Worm (Caenorhabditis elegans) whole organism, young adult: ENCODE results near the gene C28H8.2.
A peak's percentile ranks its signal among the peaks of the same experiment; 100 is the strongest.

Source experiments
- B0336.3 ChIP-seq: fragments of 200-800 bp; sonication (Bioruptor generic); IDR thresholded peaks from 2 replicates; pipeline ENCODE4 v1.3.6; 2022; ENCODE audit warnings: missing genetic modification characterization, missing compliant biosample characterization
- F10E7.11 ChIP-seq: sonication (generic microtip); optimal IDR thresholded peaks from 2 replicates; lab custom pipeline; 2017; ENCODE audit warnings: mild to moderate bottlenecking, missing genetic modification characterization, moderate library complexity, missing compliant biosample characterization
- F22D6.2 ChIP-seq: sonication (generic microtip); optimal IDR thresholded peaks from 2 replicates; lab custom pipeline; 2016; ENCODE audit warnings: mild to moderate bottlenecking, missing genetic modification characterization, missing compliant biosample characterization
- F37B4.10 ChIP-seq: fragments of 200-800 bp; sonication (Bioruptor generic); IDR thresholded peaks from 2 replicates; pipeline ENCODE4 v1.3.6; 2022; ENCODE audit warnings: missing genetic modification characterization, missing compliant biosample characterization
- F55B11.4 ChIP-seq: sonication (generic microtip); optimal IDR thresholded peaks from 2 replicates; lab custom pipeline; 2016; ENCODE audit warnings: missing compliant biosample characterization, missing genetic modification characterization, borderline replicate concordance; ENCODE audit not compliant: insufficient read depth
- K12H6.12 ChIP-seq: fragments of 200-800 bp; sonication (Bioruptor generic); optimal IDR thresholded peaks from 2 replicates; lab custom pipeline; 2018; ENCODE audit warnings: mild to moderate bottlenecking, missing genetic modification characterization, missing compliant biosample characterization
- Y53F4B.3 ChIP-seq: fragments of 200-800 bp; sonication (Bioruptor generic); IDR thresholded peaks from 2 replicates; pipeline ENCODE4 v1.3.6; 2022; ENCODE audit warnings: missing genetic modification reagents, missing genetic modification characterization, missing compliant biosample characterization
- Y53G8AR.9 ChIP-seq: fragments of 200-800 bp; sonication (Bioruptor generic); conservative IDR thresholded peaks from 2 replicates; pipeline ENCODE4 v1.3.6; 2022; ENCODE audit warnings: missing genetic modification reagents, missing genetic modification characterization, missing compliant biosample characterization
- aptf-3 ChIP-seq: fragments of 200-800 bp; sonication (Bioruptor generic); IDR thresholded peaks from 2 replicates; pipeline ENCODE4 v1.3.6; 2022; ENCODE audit warnings: missing genetic modification characterization, missing compliant biosample characterization
- atf-7 ChIP-seq: sonication (generic microtip); optimal IDR thresholded peaks from 2 replicates; lab custom pipeline; 2017; ENCODE audit warnings: mild to moderate bottlenecking, missing genetic modification characterization, missing compliant biosample characterization
- athp-1 ChIP-seq: sonication (generic microtip); optimal IDR thresholded peaks from 2 replicates; lab custom pipeline; 2017; ENCODE audit warnings: mild to moderate bottlenecking, missing genetic modification characterization, missing compliant biosample characterization
- attf-5 ChIP-seq: fragments of 200-800 bp; sonication (Bioruptor generic); optimal IDR thresholded peaks from 2 replicates; lab custom pipeline; 2018; ENCODE audit warnings: mild to moderate bottlenecking, missing genetic modification characterization, missing compliant biosample characterization
- ccch-3 ChIP-seq: fragments of 200-800 bp; sonication (Bioruptor generic); optimal IDR thresholded peaks from 2 replicates; lab custom pipeline; 2018; ENCODE audit warnings: mild to moderate bottlenecking, missing genetic modification characterization, missing compliant biosample characterization
- ceh-100 ChIP-seq: fragments of 200-800 bp; sonication (Bioruptor generic); IDR thresholded peaks from 2 replicates; pipeline ENCODE4 v1.3.6; 2022; ENCODE audit warnings: missing genetic modification reagents, missing genetic modification characterization, missing compliant biosample characterization
- ceh-40 ChIP-seq: fragments of 200-800 bp; sonication (Bioruptor generic); IDR thresholded peaks from 2 replicates; pipeline ENCODE4 v1.3.6; 2022; ENCODE audit warnings: missing genetic modification characterization, missing compliant biosample characterization
- ceh-91 ChIP-seq: fragments of 200-800 bp; sonication (Bioruptor generic); IDR thresholded peaks from 2 replicates; pipeline ENCODE4 v1.3.6; 2022; ENCODE audit warnings: missing genetic modification reagents, missing genetic modification characterization, missing compliant biosample characterization
- die-1 ChIP-seq: sonication (generic microtip); optimal IDR thresholded peaks from 2 replicates; lab custom pipeline; 2016; ENCODE audit warnings: missing genotype, mild to moderate bottlenecking, missing genetic modification characterization, missing compliant biosample characterization
- egl-18 ChIP-seq: fragments of 200-800 bp; sonication (Bioruptor generic); IDR thresholded peaks from 2 replicates; pipeline ENCODE4 v1.3.6; 2022; ENCODE audit warnings: missing genetic modification reagents, missing genetic modification characterization, missing compliant biosample characterization
- egl-44 ChIP-seq: fragments of 200-800 bp; sonication (Bioruptor generic); IDR thresholded peaks from 2 replicates; pipeline ENCODE4 v1.3.6; 2022; ENCODE audit warnings: missing genetic modification reagents, missing genetic modification characterization, missing compliant biosample characterization
- egrh-3 ChIP-seq: fragments of 200-800 bp; sonication (Bioruptor generic); IDR thresholded peaks from 2 replicates; pipeline ENCODE4 v1.3.6; 2022; ENCODE audit warnings: missing genetic modification reagents, missing genetic modification characterization, missing compliant biosample characterization
- fkh-3 ChIP-seq: sonication (generic microtip); optimal IDR thresholded peaks from 2 replicates; lab custom pipeline; 2016; ENCODE audit warnings: mild to moderate bottlenecking, missing genetic modification characterization, missing compliant biosample characterization
- gei-17 ChIP-seq: fragments of 200-800 bp; sonication (Bioruptor generic); optimal IDR thresholded peaks from 2 replicates; lab custom pipeline; 2018; ENCODE audit warnings: mild to moderate bottlenecking, missing genetic modification characterization, missing compliant biosample characterization
- him-1 ChIP-seq: sonication (generic microtip); optimal IDR thresholded peaks from 2 replicates; lab custom pipeline; 2016; ENCODE audit warnings: missing genotype, missing genetic modification reagents, missing genetic modification characterization, missing compliant biosample characterization
- hmg-1.2 ChIP-seq: fragments of 200-800 bp; sonication (Bioruptor generic); IDR thresholded peaks from 2 replicates; pipeline ENCODE4 v1.3.6; 2022; ENCODE audit warnings: missing genetic modification reagents, missing genetic modification characterization, missing compliant biosample characterization
- hsf-1 ChIP-seq: fragments of 200-800 bp; sonication (Bioruptor generic); IDR thresholded peaks from 2 replicates; pipeline ENCODE4 v1.3.6; 2022; ENCODE audit warnings: missing genetic modification reagents, missing genetic modification characterization, missing compliant biosample characterization
- lin-26 ChIP-seq: fragments of 200-800 bp; sonication (Bioruptor generic); IDR thresholded peaks from 2 replicates; pipeline ENCODE4 v1.3.6; 2022; ENCODE audit warnings: missing genetic modification reagents, missing genetic modification characterization, missing compliant biosample characterization
- lin-40 ChIP-seq: sonication (generic microtip); optimal IDR thresholded peaks from 2 replicates; lab custom pipeline; 2016; ENCODE audit warnings: missing genetic modification characterization, mild to moderate bottlenecking, missing compliant biosample characterization, missing genotype, missing genetic modification reagents
- lin-54 ChIP-seq: fragments of 200-800 bp; sonication (Bioruptor generic); optimal IDR thresholded peaks from 2 replicates; lab custom pipeline; 2018; ENCODE audit warnings: mild to moderate bottlenecking, missing genetic modification characterization, missing compliant biosample characterization
- mcd-1 ChIP-seq: fragments of 200-800 bp; sonication (Bioruptor generic); IDR thresholded peaks from 2 replicates; pipeline ENCODE4 v1.3.6; 2022; ENCODE audit warnings: missing genetic modification reagents, missing genetic modification characterization, missing compliant biosample characterization
- mel-28 ChIP-seq: sonication (generic microtip); optimal IDR thresholded peaks from 2 replicates; lab custom pipeline; 2016; ENCODE audit warnings: borderline replicate concordance, mild to moderate bottlenecking, missing genetic modification characterization, missing compliant biosample characterization
- mes-4 ChIP-seq: sonication (generic microtip); optimal IDR thresholded peaks from 2 replicates; lab custom pipeline; 2016; ENCODE audit warnings: missing genotype, missing genetic modification characterization, missing compliant biosample characterization
- mxl-1 ChIP-seq: sonication (generic microtip); optimal IDR thresholded peaks from 2 replicates; lab custom pipeline; 2016; ENCODE audit warnings: missing genetic modification characterization, missing compliant biosample characterization
- nfya-1 ChIP-seq: sonication (generic microtip); optimal IDR thresholded peaks from 2 replicates; lab custom pipeline; 2017; ENCODE audit warnings: antibody characterized with exemption, missing compliant biosample characterization, missing genetic modification characterization, borderline replicate concordance; ENCODE audit not compliant: insufficient read depth
- nfyb-1 ChIP-seq: fragments of 200-800 bp; sonication (Bioruptor generic); IDR thresholded peaks from 2 replicates; pipeline ENCODE4 v1.3.6; 2022; ENCODE audit warnings: missing genetic modification reagents, missing genetic modification characterization, missing compliant biosample characterization
- nhr-179 ChIP-seq: sonication (generic microtip); optimal IDR thresholded peaks from 2 replicates; lab custom pipeline; 2016; ENCODE audit warnings: mild to moderate bottlenecking, missing genetic modification characterization, missing compliant biosample characterization
- nhr-27 ChIP-seq: fragments of 200-800 bp; sonication (Bioruptor generic); optimal IDR thresholded peaks from 2 replicates; lab custom pipeline; 2018; ENCODE audit warnings: mild to moderate bottlenecking, missing genetic modification characterization, moderate library complexity, missing compliant biosample characterization
- pbrm-1 ChIP-seq: fragments of 200-800 bp; sonication (Bioruptor generic); IDR thresholded peaks from 2 replicates; pipeline ENCODE4 v1.3.6; 2022; ENCODE audit warnings: missing genetic modification reagents, missing genetic modification characterization, missing compliant biosample characterization
- repo-1 ChIP-seq: sonication (generic microtip); optimal IDR thresholded peaks from 2 replicates; lab custom pipeline; 2017; ENCODE audit warnings: mild to moderate bottlenecking, missing genetic modification characterization, missing compliant biosample characterization
- rpc-1 ChIP-seq, 2 experiments: fragments of 150-350 bp in 1 of 2; sonication (generic microtip) in 1 of 2; optimal IDR thresholded peaks; 2 replicates each; lab custom pipeline; 2014 to 2018; ENCODE audit warnings: missing biosample characterization in 1 of 2, missing genetic modification characterization in 1 of 2, missing genetic modification reagents in 1 of 2, missing genotype in 1 of 2
- sdz-38 ChIP-seq: sonication (generic microtip); optimal IDR thresholded peaks from 2 replicates; lab custom pipeline; 2016; ENCODE audit warnings: missing genotype, missing genetic modification characterization, missing compliant biosample characterization
- sea-2 ChIP-seq: fragments of 200-800 bp; sonication (Bioruptor generic); IDR thresholded peaks from 2 replicates; pipeline ENCODE4 v1.3.6; 2022; ENCODE audit warnings: missing genetic modification characterization, missing compliant biosample characterization
- snpc-3.4 ChIP-seq: sonication (generic microtip); optimal IDR thresholded peaks from 2 replicates; lab custom pipeline; 2017; ENCODE audit warnings: missing genetic modification characterization, mild to moderate bottlenecking, missing compliant biosample characterization, antibody characterized with exemption, moderate library complexity, missing genotype, missing genetic modification reagents
- sptf-2 ChIP-seq: fragments of 200-800 bp; sonication (Bioruptor generic); optimal IDR thresholded peaks from 2 replicates; lab custom pipeline; 2018; ENCODE audit warnings: mild to moderate bottlenecking, missing genetic modification characterization, missing compliant biosample characterization
- tbx-9 ChIP-seq: sonication (generic microtip); optimal IDR thresholded peaks from 2 replicates; lab custom pipeline; 2016; ENCODE audit warnings: borderline replicate concordance, missing genetic modification characterization, inconsistent platforms, missing compliant biosample characterization
- unc-62 ChIP-seq: fragments of 150-350 bp; optimal IDR thresholded peaks from 2 replicates; lab custom pipeline; 2014; ENCODE audit warnings: missing biosample characterization, missing genetic modification reagents, missing genetic modification characterization
- xnd-1 ChIP-seq: sonication (generic microtip); optimal IDR thresholded peaks from 2 replicates; lab custom pipeline; 2016; ENCODE audit warnings: missing genotype, missing genetic modification reagents, missing genetic modification characterization, missing compliant biosample characterization
- ztf-6 ChIP-seq: fragments of 200-800 bp; sonication (Bioruptor generic); IDR thresholded peaks from 2 replicates; pipeline ENCODE4 v1.3.6; 2022; ENCODE audit warnings: missing genetic modification reagents, missing genetic modification characterization, missing compliant biosample characterization

Gene C28H8.2

ce11 chrIII:5906749-5907148 lies 13.4 kb upstream of the C28H8.2 start, which contains the start of gene erd-2.2 (continued):
- TF ChIP-seq die-1: no peak
- TF ChIP-seq, all 124 proteins: peak for 0

ce11 chrIII:5908408-5908807 lies 11.7 kb upstream of the C28H8.2 start, which contains the start of gene C28H8.3:
Gene C28H8.3 (plus strand): TSS chrIII:5908700.
- TF ChIP-seq lin-26 (GFP tag; lab: Robert Waterston, UW): no peak
- peak; percentile 53 for TF ChIP-seq hsf-1
- TF ChIP-seq egl-44 (GFP tag; lab: Robert Waterston, UW): no peak
- TF ChIP-seq B0336.3 (GFP tag; lab: Robert Waterston, UW): no peak
- TF ChIP-seq xnd-1: no peak
- TF ChIP-seq nhr-179 (tag; lab: Kevin White, UChicago): no peak
- TF ChIP-seq sptf-2: no peak
- peak; percentile 19; the same call in 1 of the 2 replicates for TF ChIP-seq hmg-1.2 (GFP tag; lab: Robert Waterston, UW)
- TF ChIP-seq nfyb-1 (GFP tag; lab: Robert Waterston, UW): peak; percentile 40; the same call in 1 of the 2 replicates
- TF ChIP-seq mel-28: no peak
- no peak for TF ChIP-seq nfya-1 (tag; lab: Kevin White, UChicago)

- no peak for TF ChIP-seq ceh-91 (GFP tag; lab: Robert Waterston, UW)
- TF ChIP-seq him-1 (tag; lab: Kevin White, UChicago): no peak
- no peak for TF ChIP-seq F55B11.4 (tag; lab: Kevin White, UChicago)
- TF ChIP-seq mel-28: no peak
- TF ChIP-seq F10E7.11 (tag; lab: Kevin White, UChicago): no peak
- TF ChIP-seq lin-54 (GFP tag; lab: Kevin White, UChicago): peak; percentile 33
- no peak for TF ChIP-seq ztf-6 (GFP tag; lab: Robert Waterston, UW)
- TF ChIP-seq snpc-3.4 (tag; lab: Kevin White, UChicago): peak; percentile 35
- TF ChIP-seq atf-7 (tag; lab: Kevin White, UChicago): no peak
- TF ChIP-seq aptf-3 (GFP tag; lab: Robert Waterston, UW): no peak
- TF ChIP-seq lin-40: no peak
- no peak for TF ChIP-seq tbx-9
- no peak for TF ChIP-seq Y53G8AR.9 (GFP tag; lab: Robert Waterston, UW)
- TF ChIP-seq K12H6.12: no peak
- no peak for TF ChIP-seq attf-5 (GFP tag; lab: Kevin White, UChicago)
- peak; percentile 1 for TF ChIP-seq mes-4 (tag; lab: Kevin White, UChicago)
- TF ChIP-seq sea-2 (GFP tag; lab: Robert Waterston, UW): no peak
- no peak for TF ChIP-seq sdz-38 (tag; lab: Kevin White, UChicago)
- no peak for TF ChIP-seq athp-1 (tag; lab: Kevin White, UChicago)
- no peak for TF ChIP-seq ceh-100 (GFP tag; lab: Robert Waterston, UW)
- TF ChIP-seq egl-18 (GFP tag; lab: Robert Waterston, UW): no peak
- TF ChIP-seq Y53F4B.3: no peak
- TF ChIP-seq fkh-3: no peak
- no peak for TF ChIP-seq ceh-40 (GFP tag; lab: Robert Waterston, UW)
- TF ChIP-seq hmg-1.2 (GFP tag; lab: Robert Waterston, UW): peak; percentile 26; the same call in 1 of the 2 replicates
- no peak for TF ChIP-seq repo-1 (tag; lab: Kevin White, UChicago)
- TF ChIP-seq F22D6.2 (tag; lab: Kevin White, UChicago): no peak
- TF ChIP-seq gei-17 (GFP tag; lab: Kevin White, UChicago): no peak
- no peak for TF ChIP-seq egrh-3
- TF ChIP-seq F37B4.10 (GFP tag; lab: Robert Waterston, UW): no peak
- no peak for TF ChIP-seq ccch-3 (GFP tag; lab: Kevin White, UChicago)
- no peak for TF ChIP-seq nhr-27
- no peak for TF ChIP-seq mcd-1 (GFP tag; lab: Robert Waterston, UW)
- TF ChIP-seq unc-62 (GFP tag; lab: Kevin White, UChicago): no peak
- TF ChIP-seq rpc-1 (optimal IDR thresholded peaks at IDR 0.05; lab: Kevin White, UChicago): no peak
- no peak for TF ChIP-seq rpc-1 (tag; optimal IDR thresholded peaks at IDR 0.05; lab: Kevin White, UChicago)
- no peak for TF ChIP-seq mxl-1 (tag; lab: Kevin White, UChicago)
- TF ChIP-seq pbrm-1 (GFP tag; lab: Robert Waterston, UW): no peak
Observed at ce11 chrIII:5914717-5915116, 5.4 kb upstream of the C28H8.2 start.
